Worm (Caenorhabditis elegans) whole organism, early embryonic: ENCODE results near the gene D1005.5.
"Not testable (repeated sequence)": the region's sequence is repeated elsewhere in the genome, so short reads cannot be mapped to it uniquely, and the experiment has no call there.

ENCODE experiments used
- B0310.2 ChIP-seq: sonication (generic microtip); optimal IDR thresholded peaks from 2 replicates; lab custom pipeline; 2016; ENCODE audit warnings: mild to moderate bottlenecking, missing genetic modification characterization, missing compliant biosample characterization
- F13C5.2 ChIP-seq: sonication (generic microtip); optimal IDR thresholded peaks from 2 replicates; lab custom pipeline; 2017; ENCODE audit warnings: mild to moderate bottlenecking, missing genetic modification characterization, inconsistent platforms, missing compliant biosample characterization
- aly-1 ChIP-seq: sonication (generic microtip); optimal IDR thresholded peaks from 2 replicates; lab custom pipeline; 2016; ENCODE audit warnings: missing genetic modification characterization, missing compliant biosample characterization
- ama-1 ChIP-seq: fragments of 150-350 bp; optimal IDR thresholded peaks from 2 replicates; lab custom pipeline; 2014
- ets-7 ChIP-seq: sonication (generic microtip); optimal IDR thresholded peaks from 2 replicates; lab custom pipeline; 2016; ENCODE audit warnings: missing genotype, missing genetic modification characterization, missing compliant biosample characterization
- flt-1 ChIP-seq: fragments of 200-800 bp; sonication (Bioruptor generic); IDR thresholded peaks from 2 replicates; pipeline ENCODE4 v1.3.6; 2022; ENCODE audit warnings: missing genetic modification characterization, missing compliant biosample characterization
- hmbx-1 ChIP-seq: sonication (generic microtip); optimal IDR thresholded peaks from 2 replicates; lab custom pipeline; 2016; ENCODE audit warnings: mild to moderate bottlenecking, missing genetic modification characterization, missing compliant biosample characterization
- hnd-1 ChIP-seq: sonication (generic microtip); optimal IDR thresholded peaks from 2 replicates; lab custom pipeline; 2016; ENCODE audit warnings: missing genetic modification characterization, missing compliant biosample characterization
- pes-1 ChIP-seq: fragments of 200-800 bp; sonication (Bioruptor generic); IDR thresholded peaks from 2 replicates; pipeline ENCODE4 v1.3.6; 2022; ENCODE audit warnings: missing genetic modification reagents, missing genetic modification characterization, missing compliant biosample characterization
- scrt-1 ChIP-seq: fragments of 200-800 bp; sonication (Bioruptor generic); IDR thresholded peaks from 2 replicates; pipeline ENCODE4 v1.3.6; 2022; ENCODE audit warnings: missing genetic modification characterization, missing compliant biosample characterization
- sea-1 ChIP-seq: fragments of 200-800 bp; sonication (Bioruptor generic); conservative IDR thresholded peaks from 2 replicates; pipeline ENCODE4 v1.3.6; 2022; ENCODE audit warnings: missing genetic modification characterization, missing compliant biosample characterization
- tbx-11 ChIP-seq: fragments of 200-800 bp; sonication (Bioruptor generic); IDR thresholded peaks from 2 replicates; pipeline ENCODE4 v1.3.6; 2022; ENCODE audit warnings: missing genetic modification characterization, missing compliant biosample characterization
- tra-4 ChIP-seq: sonication (generic microtip); optimal IDR thresholded peaks from 2 replicates; lab custom pipeline; 2017; ENCODE audit warnings: missing genetic modification characterization, missing compliant biosample characterization

ce11 chrX:1430707-1431106 is 42.1 kb downstream of the D1005.5 start, which contains the start of gene F19G12.1:
- TF ChIP-seq flt-1 (GFP tag; lab: Robert Waterston, UW); ama-1 (lab: Kevin White, UChicago); ets-7; scrt-1 (GFP tag; lab: Robert Waterston, UW); hmbx-1 (tag; lab: Kevin White, UChicago); aly-1 (tag; lab: Kevin White, UChicago); pes-1; tra-4 (tag; lab: Kevin White, UChicago); hnd-1 (tag; lab: Kevin White, UChicago); tbx-11 (GFP tag; lab: Robert Waterston, UW); sea-1; F13C5.2 (tag; lab: Kevin White, UChicago); B0310.2 (tag; lab: Kevin White, UChicago): not testable (repeated sequence)
